Worm (Caenorhabditis elegans): Measurements from ENCODE around the gene str-222.

DNA sequence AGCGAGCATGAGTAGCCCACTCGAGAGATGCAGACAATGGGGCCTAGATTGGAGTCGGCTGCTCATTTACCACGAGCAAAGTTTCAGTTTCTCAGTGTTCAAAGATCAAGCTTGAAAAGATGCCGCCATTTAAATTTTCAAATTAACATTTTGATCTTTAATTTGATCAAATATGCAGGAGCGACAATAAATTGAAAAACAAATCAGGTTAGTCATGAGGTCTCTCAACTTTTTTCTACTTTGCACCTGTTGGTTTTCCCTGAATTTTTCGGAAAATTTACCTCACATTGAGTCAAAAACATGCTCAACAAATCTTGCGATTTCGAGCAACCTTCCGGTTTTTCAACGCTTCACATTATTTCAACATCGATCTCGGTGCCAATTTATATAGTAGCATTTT is 49.4 kb downstream of the str-222 start, which contains the start of gene srh-5:
- TF ChIP-seq bed-2 (GFP tag; IDR thresholded peaks at IDR 0.05) = no peak
- TF ChIP-seq egrh-3 (GFP tag; IDR thresholded peaks at IDR 0.05) = no peak
- TF ChIP-seq K12H6.12 (tag; optimal IDR thresholded peaks at IDR 0.05) = no peak
- no peak for TF ChIP-seq cebp-2 (GFP tag; IDR thresholded peaks at IDR 0.05)
- TF ChIP-seq tlf-1 (GFP tag; optimal IDR thresholded peaks at IDR 0.05) = no peak
- no peak for TF ChIP-seq dpff-1 (tag; optimal IDR thresholded peaks at IDR 0.05)
- no peak for TF ChIP-seq chd-7 (tag; optimal IDR thresholded peaks at IDR 0.05)
- no peak for TF ChIP-seq dpl-1 (GFP tag; optimal IDR thresholded peaks at IDR 0.05)
- no peak for TF ChIP-seq unc-62 (GFP tag; optimal IDR thresholded peaks at IDR 0.05)
- TF ChIP-seq snpc-4 (GFP tag; optimal IDR thresholded peaks at IDR 0.05) = no peak
- no peak for TF ChIP-seq snpc-4 (tag; optimal IDR thresholded peaks at IDR 0.05)
- TF ChIP-seq F10E7.11 (tag; optimal IDR thresholded peaks at IDR 0.05) = no peak

Data from whole organism, young adult.